Worm (Caenorhabditis elegans) whole organism, L3 larva: ENCODE measurements around the gene F14H12.7.

Experiments used
- ama-1 ChIP-seq: fragments of 150-350 bp; optimal IDR thresholded peaks from 2 replicates; lab custom pipeline; 2018
- ceh-16 ChIP-seq: sonication (generic microtip); optimal IDR thresholded peaks from 2 replicates; lab custom pipeline; 2017; ENCODE audit warnings: missing biosample characterization, missing genetic modification characterization
- daf-12 ChIP-seq: fragments of 150-350 bp; optimal IDR thresholded peaks from 2 replicates; lab custom pipeline; 2014; ENCODE audit warnings: missing biosample characterization, missing genetic modification reagents, missing genetic modification characterization
- elt-1 ChIP-seq: fragments of 150-350 bp; optimal IDR thresholded peaks from 2 replicates; lab custom pipeline; 2014; ENCODE audit warnings: missing biosample characterization, missing genetic modification characterization
- fkh-10 ChIP-seq: sonication (generic microtip); optimal IDR thresholded peaks from 2 replicates; lab custom pipeline; 2017; ENCODE audit warnings: missing biosample characterization, missing genetic modification reagents, missing genetic modification characterization
- mdl-1 ChIP-seq: fragments of 150-350 bp; optimal IDR thresholded peaks from 2 replicates; lab custom pipeline; 2014; ENCODE audit warnings: missing biosample characterization, missing genetic modification characterization
- nhr-12 ChIP-seq: fragments of 150-350 bp; optimal IDR thresholded peaks from 2 replicates; lab custom pipeline; 2014; ENCODE audit warnings: missing biosample characterization, missing genetic modification characterization
- nhr-237 ChIP-seq: fragments of 150-350 bp; optimal IDR thresholded peaks from 2 replicates; lab custom pipeline; 2014; ENCODE audit warnings: missing biosample characterization, missing genetic modification characterization
- pha-4 ChIP-seq: fragments of 150-350 bp; optimal IDR thresholded peaks from 2 replicates; lab custom pipeline; 2014; ENCODE audit warnings: missing biosample characterization, missing genetic modification reagents, missing genetic modification characterization
- pqm-1 ChIP-seq: fragments of 150-350 bp; optimal IDR thresholded peaks from 2 replicates; lab custom pipeline; 2017; ENCODE audit warnings: missing biosample characterization, missing genetic modification characterization, inconsistent platforms
- skn-1 ChIP-seq: fragments of 150-350 bp; optimal IDR thresholded peaks from 2 replicates; lab custom pipeline; 2014; ENCODE audit warnings: missing biosample characterization, missing genetic modification characterization
- unc-39 ChIP-seq: sonication (generic microtip); optimal IDR thresholded peaks from 4 replicates; lab custom pipeline; 2017; ENCODE audit warnings: missing biosample characterization, missing genetic modification characterization
- ztf-11 ChIP-seq: fragments of 150-350 bp; optimal IDR thresholded peaks from 2 replicates; lab custom pipeline; 2014; ENCODE audit warnings: missing biosample characterization, missing genetic modification characterization
- ztf-4 ChIP-seq: fragments of 150-350 bp; optimal IDR thresholded peaks from 2 replicates; lab custom pipeline; 2014; ENCODE audit warnings: missing biosample characterization, missing genetic modification characterization

DNA sequence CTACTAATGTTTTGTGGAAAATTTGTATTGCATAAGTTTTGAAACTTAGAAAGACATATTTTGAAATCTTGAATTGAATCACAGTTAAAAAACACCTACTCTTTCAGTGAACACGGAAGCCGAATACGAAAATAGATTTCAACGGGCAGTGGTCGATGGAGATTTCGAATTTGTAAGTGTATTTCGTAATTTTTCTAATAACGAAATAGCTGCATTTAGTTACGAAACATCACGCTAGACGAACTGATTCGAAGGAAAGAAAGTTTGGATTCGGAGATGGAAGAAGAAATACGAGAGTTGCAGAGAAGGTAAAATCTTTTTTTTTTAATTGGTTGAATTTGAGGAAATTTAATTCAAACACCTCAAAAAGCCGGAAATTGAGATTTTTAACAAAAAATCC is 19.7 kb downstream of the F14H12.7 start:
- TF ChIP-seq elt-1, result no peak
- TF ChIP-seq skn-1 (tag; lab: Kevin White, UChicago), result no peak
- no peak for TF ChIP-seq ztf-4
- no peak for TF ChIP-seq pqm-1
- no peak for TF ChIP-seq ztf-11 (tag; lab: Kevin White, UChicago)
- no peak for TF ChIP-seq mdl-1 (tag; lab: Kevin White, UChicago)
- TF ChIP-seq pha-4 (tag; lab: Kevin White, UChicago), result no peak
- TF ChIP-seq fkh-10, result no peak
- TF ChIP-seq ceh-16 (tag; lab: Kevin White, UChicago), result no peak
- no peak for TF ChIP-seq ama-1 (lab: Kevin White, UChicago)
- no peak for TF ChIP-seq unc-39 (tag; lab: Kevin White, UChicago)
- no peak for TF ChIP-seq nhr-12
- TF ChIP-seq daf-12 (tag; lab: Kevin White, UChicago), result no peak
- no peak for TF ChIP-seq nhr-237 (tag; lab: Kevin White, UChicago)
